Fruit fly (Drosophila melanogaster) whole organism, embryonic: ENCODE data around the gene Datp.
A peak's percentile ranks its signal among the peaks of the same experiment; 100 is the strongest.

ENCODE experiments used
- Abd-B ChIP-seq: fragments of 200-800 bp; sonication (Bioruptor generic); optimal IDR thresholded peaks from 2 replicates; lab custom pipeline; 2018; ENCODE audit warnings: missing biosample characterization, mild to moderate bottlenecking, missing genetic modification characterization, moderate library complexity
- BEAF-32 ChIP-seq: fragments of 200-800 bp; sonication (Bioruptor generic); optimal IDR thresholded peaks from 3 replicates; lab custom pipeline; 2017; ENCODE audit warnings: missing biosample characterization, missing genetic modification characterization, mild to moderate bottlenecking, moderate library complexity, missing genetic modification reagents
- CG12659 ChIP-seq: fragments of 200-800 bp; sonication (Bioruptor generic); optimal IDR thresholded peaks from 3 replicates; lab custom pipeline; 2017; ENCODE audit warnings: mild to moderate bottlenecking, missing biosample characterization, missing genetic modification reagents, missing genetic modification characterization
- CG14710 ChIP-seq: fragments of 200-800 bp; sonication (Bioruptor generic); optimal IDR thresholded peaks from 3 replicates; lab custom pipeline; 2019; ENCODE audit warnings: missing biosample characterization, mild to moderate bottlenecking, missing genetic modification characterization, moderate library complexity
- CG15514 ChIP-seq: fragments of 200-800 bp; sonication (Bioruptor generic); optimal IDR thresholded peaks from 3 replicates; lab custom pipeline; 2017; ENCODE audit warnings: missing biosample characterization, missing genetic modification characterization, mild to moderate bottlenecking, moderate library complexity, missing genetic modification reagents
- CG17186 ChIP-seq: fragments of 200-800 bp; sonication (Bioruptor generic); optimal IDR thresholded peaks from 3 replicates; lab custom pipeline; 2017; ENCODE audit warnings: missing biosample characterization, missing genetic modification reagents, missing genetic modification characterization
- CG17361 ChIP-seq: fragments of 200-800 bp; sonication (Bioruptor generic); IDR thresholded peaks from 3 replicates; pipeline ENCODE4 v1.3.6; 2022; ENCODE audit warnings: missing biosample characterization, missing genetic modification characterization
- CG2116 ChIP-seq: fragments of 200-800 bp; sonication (Bioruptor generic); optimal IDR thresholded peaks from 3 replicates; lab custom pipeline; 2018; ENCODE audit warnings: missing biosample characterization, mild to moderate bottlenecking, missing genetic modification characterization
- CG2120 ChIP-seq: fragments of 200-800 bp; sonication (Bioruptor generic); optimal IDR thresholded peaks from 3 replicates; lab custom pipeline; 2016; ENCODE audit warnings: missing biosample characterization, missing genetic modification characterization
- CG30020 ChIP-seq: fragments of 200-800 bp; optimal IDR thresholded peaks from 2 replicates; lab custom pipeline; 2019; ENCODE audit warnings: missing biosample characterization, mild to moderate bottlenecking, missing genetic modification characterization, moderate library complexity
- CG31441 ChIP-seq: fragments of 200-800 bp; sonication (Bioruptor generic); IDR thresholded peaks from 2 replicates; pipeline ENCODE4 v1.3.6; 2022; ENCODE audit warnings: missing biosample characterization, missing genetic modification characterization
- CG34422 ChIP-seq: fragments of 200-800 bp; sonication (Bioruptor generic); IDR thresholded peaks from 3 replicates; pipeline ENCODE4 v1.3.6; 2022; ENCODE audit warnings: missing biosample characterization, missing genetic modification characterization
- CG3847 ChIP-seq: fragments of 200-800 bp; sonication (Bioruptor generic); IDR thresholded peaks from 2 replicates; pipeline ENCODE4 v1.3.6; 2022; ENCODE audit warnings: missing biosample characterization, missing genetic modification characterization
- CG4424 ChIP-seq: fragments of 200-800 bp; sonication (Bioruptor generic); optimal IDR thresholded peaks from 3 replicates; lab custom pipeline; 2016; ENCODE audit warnings: missing biosample characterization, missing genetic modification characterization
- CG4617 ChIP-seq: fragments of 200-800 bp; sonication (Bioruptor generic); optimal IDR thresholded peaks from 3 replicates; lab custom pipeline; 2016; ENCODE audit warnings: missing biosample characterization, missing genetic modification characterization, borderline replicate concordance
- CG9797 ChIP-seq: fragments of 200-800 bp; sonication (Bioruptor generic); optimal IDR thresholded peaks from 3 replicates; lab custom pipeline; 2018; ENCODE audit warnings: missing biosample characterization, mild to moderate bottlenecking, missing genetic modification characterization
- CG9817 ChIP-seq: fragments of 200-800 bp; sonication (Bioruptor generic); optimal IDR thresholded peaks from 2 replicates; lab custom pipeline; 2018; ENCODE audit warnings: missing biosample characterization, mild to moderate bottlenecking, missing genetic modification characterization, moderate library complexity
- CTCF ChIP-seq: fragments of 200-800 bp; sonication (Bioruptor generic); optimal IDR thresholded peaks from 2 replicates; lab custom pipeline; 2017; ENCODE audit warnings: missing biosample characterization, mild to moderate bottlenecking, missing genetic modification characterization, moderate library complexity
- Dp ChIP-seq: fragments of 200-800 bp; sonication (Bioruptor generic); optimal IDR thresholded peaks from 2 replicates; lab custom pipeline; 2018; ENCODE audit warnings: missing biosample characterization, mild to moderate bottlenecking, missing genetic modification characterization, moderate library complexity
- Dref ChIP-seq: fragments of 200-800 bp; sonication (Bioruptor generic); IDR thresholded peaks from 2 replicates; pipeline ENCODE4 v1.3.6; 2022; ENCODE audit warnings: missing biosample characterization, missing genetic modification characterization
- E2f2 ChIP-seq: fragments of 200-800 bp; sonication (Bioruptor generic); IDR thresholded peaks from 2 replicates; pipeline ENCODE4 v1.3.6; 2022; ENCODE audit warnings: missing biosample characterization, missing genetic modification characterization
- Hr39 ChIP-seq: fragments of >200 bp; optimal IDR thresholded peaks from 2 replicates; lab custom pipeline; 2017
- Lhr ChIP-seq: fragments of 200-800 bp; sonication (Bioruptor generic); optimal IDR thresholded peaks from 3 replicates; lab custom pipeline; 2017; ENCODE audit warnings: mild to moderate bottlenecking, missing biosample characterization, missing genetic modification reagents, missing genetic modification characterization
- MBD-R2 ChIP-seq: fragments of 200-800 bp; sonication (Bioruptor generic); IDR thresholded peaks from 2 replicates; pipeline ENCODE4 v1.3.6; 2022; ENCODE audit warnings: missing biosample characterization, missing genetic modification characterization
- Myb ChIP-seq: fragments of 200-800 bp; sonication (Bioruptor generic); optimal IDR thresholded peaks from 2 replicates; lab custom pipeline; 2016; ENCODE audit warnings: missing biosample characterization, missing genetic modification characterization
- Nf-YC ChIP-seq: fragments of 200-800 bp; optimal IDR thresholded peaks from 3 replicates; lab custom pipeline; 2019; ENCODE audit warnings: missing biosample characterization, mild to moderate bottlenecking, missing genetic modification characterization, moderate library complexity
- Pdp1 ChIP-seq, 2 experiments: fragments of 200-800 bp; sonication (Bioruptor generic); optimal IDR thresholded peaks; 3 replicates each; lab custom pipeline; 2016; ENCODE audit warnings: missing biosample characterization in 2 of 2, missing genetic modification characterization in 2 of 2, mild to moderate bottlenecking in 1 of 2, moderate library complexity in 1 of 2
- Rfx ChIP-seq: fragments of 200-800 bp; sonication (Bioruptor generic); IDR thresholded peaks from 2 replicates; pipeline ENCODE4 v1.3.6; 2022; ENCODE audit warnings: missing biosample characterization, missing genetic modification characterization
- Scr ChIP-seq: fragments of 200-800 bp; sonication (Bioruptor generic); IDR thresholded peaks from 2 replicates; pipeline ENCODE4 v1.3.6; 2022; ENCODE audit warnings: missing biosample characterization, missing genetic modification characterization; ENCODE audit not compliant: partially characterized antibody
- Side ChIP-seq: fragments of 200-800 bp; sonication (Bioruptor generic); optimal IDR thresholded peaks from 2 replicates; lab custom pipeline; 2016; ENCODE audit warnings: missing biosample characterization, missing genetic modification characterization
- Sox100B ChIP-seq: fragments of 200-800 bp; sonication (Bioruptor generic); optimal IDR thresholded peaks from 3 replicates; lab custom pipeline; 2018; ENCODE audit warnings: missing biosample characterization, mild to moderate bottlenecking, missing genetic modification characterization
- Sry-δ ChIP-seq: fragments of 200-800 bp; sonication (Bioruptor generic); optimal IDR thresholded peaks from 2 replicates; lab custom pipeline; 2016; ENCODE audit warnings: missing biosample characterization, missing genetic modification characterization
- bbx ChIP-seq: fragments of 200-800 bp; sonication (Bioruptor generic); IDR thresholded peaks from 2 replicates; pipeline ENCODE4 v1.3.6; 2022; ENCODE audit warnings: missing biosample characterization, missing genetic modification characterization; ENCODE audit not compliant: partially characterized antibody
- bigmax ChIP-seq: fragments of 200-800 bp; sonication (Bioruptor generic); optimal IDR thresholded peaks from 2 replicates; lab custom pipeline; 2018; ENCODE audit warnings: missing biosample characterization, mild to moderate bottlenecking, missing genetic modification characterization
- cg ChIP-seq: fragments of 200-800 bp; sonication (Bioruptor generic); optimal IDR thresholded peaks from 3 replicates; lab custom pipeline; 2019; ENCODE audit warnings: missing biosample characterization, mild to moderate bottlenecking, missing genetic modification characterization, moderate library complexity
- crol ChIP-seq: fragments of 200-800 bp; sonication (Bioruptor generic); IDR thresholded peaks from 2 replicates; pipeline ENCODE4 v1.3.6; 2022; ENCODE audit warnings: missing biosample characterization, missing genetic modification characterization
- jigr1 ChIP-seq: fragments of 200-800 bp; sonication (Bioruptor generic); IDR thresholded peaks from 3 replicates; pipeline ENCODE4 v1.3.6; 2022; ENCODE audit warnings: missing biosample characterization, missing genetic modification characterization
- kay ChIP-seq: fragments of 200-800 bp; sonication (Bioruptor generic); optimal IDR thresholded peaks from 2 replicates; lab custom pipeline; 2016; ENCODE audit warnings: missing biosample characterization, missing genetic modification characterization
- nmo ChIP-seq: fragments of 200-800 bp; sonication (Bioruptor generic); optimal IDR thresholded peaks from 2 replicates; lab custom pipeline; 2018; ENCODE audit warnings: missing biosample characterization, mild to moderate bottlenecking, missing genetic modification characterization, moderate library complexity
- prd ChIP-seq, 3 experiments: fragments of >200 bp in 2 of 3; fragments of 200-800 bp in 1 of 3; sonication (Bioruptor generic) in 1 of 3; optimal IDR thresholded peaks in 2 of 3; IDR thresholded peaks in 1 of 3; 2 replicates in 2 of 3; 3 replicates in 1 of 3; pipeline versions ENCODE4 v1.3.6 to Lab custom; 2017 to 2022; ENCODE audit warnings: missing biosample characterization in 1 of 3, missing genetic modification characterization in 1 of 3
- pzg ChIP-seq: fragments of 200-800 bp; sonication (Bioruptor generic); optimal IDR thresholded peaks from 3 replicates; lab custom pipeline; 2018; ENCODE audit warnings: missing biosample characterization, mild to moderate bottlenecking, missing genetic modification characterization, moderate library complexity
- row ChIP-seq: fragments of 200-800 bp; sonication (Bioruptor generic); IDR thresholded peaks from 3 replicates; pipeline ENCODE4 v1.3.6; 2022; ENCODE audit warnings: missing biosample characterization, missing genetic modification characterization
- sens ChIP-seq: fragments of 200-800 bp; sonication (Bioruptor generic); peaks from one replicate; lab custom pipeline; 2016; ENCODE audit warnings: missing biosample characterization, missing genetic modification characterization
- slbo ChIP-seq: fragments of 200-800 bp; sonication (Bioruptor generic); IDR thresholded peaks from 2 replicates; pipeline ENCODE4 v1.3.6; 2022; ENCODE audit warnings: missing biosample characterization, missing genetic modification characterization
- stwl ChIP-seq: fragments of 200-800 bp; sonication (Bioruptor generic); optimal IDR thresholded peaks from 3 replicates; lab custom pipeline; 2018; ENCODE audit warnings: missing biosample characterization, mild to moderate bottlenecking, missing genetic modification characterization, moderate library complexity
- tll ChIP-seq, 2 experiments: fragments of 200-800 bp in 1 of 2; fragments of >200 bp in 1 of 2; sonication (Bioruptor generic) in 1 of 2; optimal IDR thresholded peaks; 2 replicates each; lab custom pipeline; 2017 to 2019; ENCODE audit warnings: missing biosample characterization in 2 of 2, missing genetic modification characterization in 2 of 2, mild to moderate bottlenecking in 1 of 2, moderate library complexity in 1 of 2
- wek ChIP-seq: fragments of 200-800 bp; sonication (Bioruptor generic); optimal IDR thresholded peaks from 3 replicates; lab custom pipeline; 2018; ENCODE audit warnings: missing biosample characterization, mild to moderate bottlenecking, missing genetic modification characterization, moderate library complexity
- zfh1 ChIP-seq: fragments of 200-800 bp; sonication (Bioruptor generic); IDR thresholded peaks from 3 replicates; pipeline ENCODE4 v1.3.6; 2022; ENCODE audit warnings: missing biosample characterization, missing genetic modification characterization

The Datp gene

DNA sequence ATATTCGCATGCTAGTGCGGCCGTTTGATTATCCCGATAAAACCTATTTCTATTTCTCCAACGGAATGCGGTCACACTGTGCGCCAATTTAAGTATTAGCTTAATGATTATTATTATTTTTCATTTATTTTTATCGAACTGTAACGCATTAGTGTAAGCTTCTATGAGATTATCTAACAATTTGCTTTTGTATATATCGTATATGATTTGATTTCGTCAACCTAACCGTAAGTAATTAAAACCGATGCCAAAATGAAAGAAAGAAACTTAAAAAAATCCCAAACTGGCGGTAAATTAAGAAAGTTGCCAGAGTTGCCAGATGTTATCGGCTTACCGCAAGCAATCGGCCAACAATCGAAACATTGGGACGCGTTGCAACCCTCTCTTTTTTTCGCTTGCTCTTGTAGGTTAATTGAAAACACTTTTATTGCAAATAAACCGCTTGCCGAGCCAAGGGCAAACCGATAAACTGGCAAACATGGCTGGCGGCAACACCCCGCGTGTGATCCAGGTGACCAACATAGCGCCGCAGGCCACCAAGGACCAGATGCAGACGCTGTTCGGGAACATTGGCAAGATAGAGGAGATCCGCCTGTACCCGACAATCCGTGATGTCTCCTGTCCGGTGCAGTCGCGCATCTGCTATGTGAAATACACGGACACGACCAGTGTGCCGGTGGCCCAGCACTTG is 25.9 kb downstream of the Datp start, which contains the start of the genes Etl1 and Srp54:
TSS of gene Etl1 (minus strand) at position 39 of the 691 bp plus-strand sequence.
TSS of gene Srp54 (plus strand) at position 342 of the 691 bp plus-strand sequence.
- TF ChIP-seq CG9817 (tag; lab: Kevin White, UChicago): no peak
- TF ChIP-seq Rfx (GFP tag; lab: Robert Waterston, UW): 0 out of 2 replicates have a peak, but pooled peaks have one; percentile 26
- TF ChIP-seq Myb (GFP tag; lab: Kevin White, UChicago): peak; percentile 6
- TF ChIP-seq sens (GFP tag; lab: Kevin White, UChicago): peak; percentile 76
- peak; percentile 39; the same call in 1 of the 2 replicates for TF ChIP-seq CG3847 (GFP tag; lab: Robert Waterston, UW)
- peak; percentile 28 for TF ChIP-seq Sry-δ
- peak; percentile 75 for TF ChIP-seq bigmax
- 0 out of 3 replicates have a peak, but pooled peaks have one; percentile 21 for TF ChIP-seq row (GFP tag; lab: Robert Waterston, UW)
- TF ChIP-seq cg: peak; percentile 9
- peak; percentile 56 for TF ChIP-seq CG30020
- no peak for TF ChIP-seq kay (GFP tag; lab: Kevin White, UChicago)
- TF ChIP-seq CTCF (GFP tag; lab: Kevin White, UChicago): peak; percentile 3
- TF ChIP-seq CG4617: peak; percentile 30
- peak; percentile 35 for TF ChIP-seq Scr (GFP tag; lab: Robert Waterston, UW)
- TF ChIP-seq CG4424 (GFP tag; lab: Kevin White, UChicago): peak; percentile 2
- TF ChIP-seq CG34422 (GFP tag; lab: Robert Waterston, UW): 0 out of 3 replicates have a peak, but pooled peaks have one; percentile 25
- TF ChIP-seq CG17361 (GFP tag; lab: Robert Waterston, UW): peak; percentile 27; the same call in 1 of the 3 replicates
- no peak for TF ChIP-seq Hr39
- TF ChIP-seq Pdp1 (GFP tag; optimal IDR thresholded peaks at IDR 0.05; lab: Kevin White, UChicago): peak in 1 of 2 experiments; percentile 37
- peak; percentile 72 for TF ChIP-seq CG14710
- TF ChIP-seq nmo (GFP tag; lab: Kevin White, UChicago): peak; percentile 42
- peak; percentile 68 for TF ChIP-seq CG17186
- TF ChIP-seq wek: no peak
- peak; percentile 91 for TF ChIP-seq CG2116
- peak; percentile 84 for TF ChIP-seq E2f2 (GFP tag; lab: Robert Waterston, UW)
- peak; percentile 27 for TF ChIP-seq Abd-B
- peak; percentile 56 for TF ChIP-seq Dref
- TF ChIP-seq Lhr: peak; percentile 26
- TF ChIP-seq MBD-R2 (GFP tag; lab: Robert Waterston, UW): peak; percentile 60
- TF ChIP-seq pzg: peak; percentile 43
- no peak for TF ChIP-seq crol (GFP tag; lab: Robert Waterston, UW)
- peak; percentile 60 for TF ChIP-seq CG12659 (GFP tag; lab: Kevin White, UChicago)
- TF ChIP-seq Nf-YC: peak; percentile 35
- TF ChIP-seq Dp (GFP tag; lab: Kevin White, UChicago): peak; percentile 77
- TF ChIP-seq Sox100B (GFP tag; lab: Kevin White, UChicago): no peak
- TF ChIP-seq CG9797 (GFP tag; lab: Kevin White, UChicago): peak; percentile 73
- peak; percentile 71 for TF ChIP-seq stwl (tag; lab: Kevin White, UChicago)
- no peak for TF ChIP-seq prd (optimal IDR thresholded peaks at IDR 0.05; lab: Kevin White, UChicago)
- no peak for TF ChIP-seq prd (GFP tag; IDR thresholded peaks at IDR 0.05; lab: Robert Waterston, UW)
- no peak for TF ChIP-seq Side (GFP tag; lab: Kevin White, UChicago)
- 0 out of 2 replicates have a peak, but pooled peaks have one; percentile 20 for TF ChIP-seq CG31441 (GFP tag; lab: Robert Waterston, UW)
- TF ChIP-seq tll (GFP tag; optimal IDR thresholded peaks at IDR 0.05; lab: Kevin White, UChicago): no peak
- peak; percentile 22; the same call in 1 of the 3 replicates for TF ChIP-seq zfh1 (GFP tag; lab: Robert Waterston, UW)
- TF ChIP-seq BEAF-32 (GFP tag; lab: Kevin White, UChicago): peak; percentile 63
- peak; percentile 12 for TF ChIP-seq CG2120 (GFP tag; lab: Kevin White, UChicago)
- TF ChIP-seq jigr1 (GFP tag; lab: Robert Waterston, UW): peak; percentile 54; the same call in 1 of the 3 replicates
- peak; percentile 17; the same call in 1 of the 2 replicates for TF ChIP-seq slbo
- 0 out of 2 replicates have a peak, but pooled peaks have one; percentile 28 for TF ChIP-seq bbx
- peak; percentile 62 for TF ChIP-seq CG15514 (GFP tag; lab: Kevin White, UChicago)
